Fruit fly (Drosophila melanogaster) whole organism, embryonic: ENCODE results near the gene Esyt2.

ENCODE experiments used
- C15 ChIP-seq: fragments of 200-800 bp; sonication (Bioruptor generic); IDR thresholded peaks from 3 replicates; pipeline ENCODE4 v1.3.6; 2022; ENCODE audit warnings: missing biosample characterization, missing genetic modification characterization
- CG10959 ChIP-seq: fragments of 200-800 bp; sonication (Bioruptor generic); IDR thresholded peaks from 2 replicates; pipeline ENCODE4 v1.3.6; 2022; ENCODE audit warnings: missing biosample characterization, missing genetic modification characterization
- CG11456 ChIP-seq: fragments of 200-800 bp; sonication (Bioruptor generic); IDR thresholded peaks from 3 replicates; pipeline ENCODE4 v1.3.6; 2022; ENCODE audit warnings: missing biosample characterization, missing genetic modification characterization
- CG11560 ChIP-seq: fragments of 200-800 bp; sonication (Bioruptor generic); IDR thresholded peaks from 3 replicates; pipeline ENCODE4 v1.3.6; 2022; ENCODE audit warnings: missing biosample characterization, missing genetic modification characterization
- CG12769 ChIP-seq: fragments of 200-800 bp; sonication (Bioruptor generic); optimal IDR thresholded peaks from 2 replicates; lab custom pipeline; 2019; ENCODE audit warnings: missing biosample characterization, mild to moderate bottlenecking, missing genetic modification characterization, moderate library complexity
- CG13624 ChIP-seq: fragments of 200-800 bp; sonication (Bioruptor generic); optimal IDR thresholded peaks from 2 replicates; lab custom pipeline; 2016; ENCODE audit warnings: missing biosample characterization, missing genetic modification characterization
- CG14441 ChIP-seq: fragments of 200-800 bp; sonication (Bioruptor generic); IDR thresholded peaks from 2 replicates; pipeline ENCODE4 v1.3.6; 2022; ENCODE audit warnings: missing biosample characterization, missing genetic modification characterization
- CG16863 ChIP-seq: fragments of 200-800 bp; sonication (Bioruptor generic); optimal IDR thresholded peaks from 3 replicates; lab custom pipeline; 2016; ENCODE audit warnings: missing biosample characterization, missing genetic modification characterization
- CG17186 ChIP-seq: fragments of 200-800 bp; sonication (Bioruptor generic); optimal IDR thresholded peaks from 3 replicates; lab custom pipeline; 2017; ENCODE audit warnings: missing biosample characterization, missing genetic modification reagents, missing genetic modification characterization
- CG17359 ChIP-seq: fragments of 200-800 bp; sonication (Bioruptor generic); optimal IDR thresholded peaks from 3 replicates; lab custom pipeline; 2018; ENCODE audit warnings: missing biosample characterization, mild to moderate bottlenecking, missing genetic modification characterization, moderate library complexity
- CG2120 ChIP-seq: fragments of 200-800 bp; sonication (Bioruptor generic); optimal IDR thresholded peaks from 3 replicates; lab custom pipeline; 2016; ENCODE audit warnings: missing biosample characterization, missing genetic modification characterization
- CG30020 ChIP-seq: fragments of 200-800 bp; optimal IDR thresholded peaks from 2 replicates; lab custom pipeline; 2019; ENCODE audit warnings: missing biosample characterization, mild to moderate bottlenecking, missing genetic modification characterization, moderate library complexity
- CG31388 ChIP-seq: fragments of 200-800 bp; sonication (Bioruptor generic); optimal IDR thresholded peaks from 2 replicates; lab custom pipeline; 2016; ENCODE audit warnings: missing biosample characterization, missing genetic modification characterization
- CG3407 ChIP-seq: fragments of 200-800 bp; sonication (Bioruptor generic); optimal IDR thresholded peaks from 2 replicates; lab custom pipeline; 2018; ENCODE audit warnings: missing biosample characterization, mild to moderate bottlenecking, missing genetic modification characterization
- CG42726 ChIP-seq: fragments of 200-800 bp; sonication (Bioruptor generic); IDR thresholded peaks from 2 replicates; pipeline ENCODE4 v1.3.6; 2022; ENCODE audit warnings: missing biosample characterization, missing genetic modification characterization; ENCODE audit not compliant: partially characterized antibody
- CG4854 ChIP-seq: fragments of 200-800 bp; sonication (Bioruptor generic); optimal IDR thresholded peaks from 2 replicates; lab custom pipeline; 2016; ENCODE audit warnings: missing biosample characterization, missing genetic modification characterization, inconsistent platforms
- CG7556 ChIP-seq: fragments of 200-800 bp; sonication (Bioruptor generic); optimal IDR thresholded peaks from 2 replicates; lab custom pipeline; 2017; ENCODE audit warnings: missing biosample characterization, mild to moderate bottlenecking, missing genetic modification characterization
- CG7963 ChIP-seq: fragments of 200-800 bp; sonication (Bioruptor generic); IDR thresholded peaks from 3 replicates; pipeline ENCODE4 v1.3.6; 2022; ENCODE audit warnings: missing biosample characterization, missing genetic modification characterization; ENCODE audit not compliant: partially characterized antibody
- Dek ChIP-seq: fragments of 200-800 bp; sonication (Bioruptor generic); optimal IDR thresholded peaks from 3 replicates; lab custom pipeline; 2019; ENCODE audit warnings: missing biosample characterization, mild to moderate bottlenecking, missing genetic modification characterization, moderate library complexity
- E2f1 ChIP-seq: fragments of 200-800 bp; sonication (Bioruptor generic); IDR thresholded peaks from 2 replicates; pipeline ENCODE4 v1.3.6; 2022; ENCODE audit warnings: missing biosample characterization, missing genetic modification characterization
- ERR ChIP-seq: fragments of 200-800 bp; sonication (Bioruptor generic); optimal IDR thresholded peaks from 2 replicates; lab custom pipeline; 2016; ENCODE audit warnings: missing biosample characterization, missing genetic modification characterization
- Eip74EF ChIP-seq, 2 experiments: fragments of 200-800 bp in 1 of 2; fragments of >200 bp in 1 of 2; sonication (Bioruptor generic) in 1 of 2; optimal IDR thresholded peaks; 2 replicates each; lab custom pipeline; 2017 to 2019; ENCODE audit warnings: missing biosample characterization in 2 of 2, missing genetic modification characterization in 2 of 2, mild to moderate bottlenecking in 1 of 2, moderate library complexity in 1 of 2
- Fer2 ChIP-seq: fragments of 200-800 bp; sonication (Bioruptor generic); optimal IDR thresholded peaks from 2 replicates; lab custom pipeline; 2018; ENCODE audit warnings: missing biosample characterization, mild to moderate bottlenecking, missing genetic modification characterization, moderate library complexity
- Fer3 ChIP-seq: fragments of 200-800 bp; sonication (Bioruptor generic); optimal IDR thresholded peaks from 2 replicates; lab custom pipeline; 2018; ENCODE audit warnings: missing biosample characterization, mild to moderate bottlenecking, missing genetic modification characterization, moderate library complexity
- Gsc ChIP-seq: fragments of 200-800 bp; sonication (Bioruptor generic); IDR thresholded peaks from 2 replicates; pipeline ENCODE4 v1.3.6; 2022; ENCODE audit warnings: missing biosample characterization, missing genetic modification characterization
- HHEX ChIP-seq: fragments of 200-800 bp; sonication (Bioruptor generic); optimal IDR thresholded peaks from 3 replicates; lab custom pipeline; 2017; ENCODE audit warnings: missing biosample characterization, mild to moderate bottlenecking, missing genetic modification characterization, missing genetic modification reagents
- HLH3B ChIP-seq: fragments of 200-800 bp; sonication (Bioruptor generic); IDR thresholded peaks from 2 replicates; pipeline ENCODE4 v1.3.6; 2022; ENCODE audit warnings: missing biosample characterization, missing genetic modification characterization
- HLHmδ ChIP-seq: fragments of 200-800 bp; sonication (Bioruptor generic); optimal IDR thresholded peaks from 2 replicates; lab custom pipeline; 2018; ENCODE audit warnings: missing biosample characterization, mild to moderate bottlenecking, missing genetic modification characterization, moderate library complexity
- Hr51 ChIP-seq, 2 experiments: fragments of 200-800 bp; sonication (Bioruptor generic); optimal IDR thresholded peaks; 2 replicates in 1 of 2; 3 replicates in 1 of 2; lab custom pipeline; 2016 to 2018; ENCODE audit warnings: missing biosample characterization in 2 of 2, missing genetic modification characterization in 2 of 2, mild to moderate bottlenecking in 1 of 2, moderate library complexity in 1 of 2
- Max ChIP-seq: fragments of 200-800 bp; sonication (Bioruptor generic); optimal IDR thresholded peaks from 2 replicates; lab custom pipeline; 2016; ENCODE audit warnings: missing biosample characterization, mild to moderate bottlenecking, missing genetic modification characterization
- Mes4 ChIP-seq: fragments of 200-800 bp; sonication (Bioruptor generic); optimal IDR thresholded peaks from 2 replicates; lab custom pipeline; 2016; ENCODE audit warnings: missing biosample characterization, missing genetic modification characterization
- Rx ChIP-seq: fragments of 200-800 bp; sonication (Bioruptor generic); IDR thresholded peaks from 2 replicates; pipeline ENCODE4 v1.3.6; 2022; ENCODE audit warnings: missing biosample characterization, missing genetic modification characterization
- Scr ChIP-seq: fragments of 200-800 bp; sonication (Bioruptor generic); IDR thresholded peaks from 2 replicates; pipeline ENCODE4 v1.3.6; 2022; ENCODE audit warnings: missing biosample characterization, missing genetic modification characterization; ENCODE audit not compliant: partially characterized antibody
- ap ChIP-seq: fragments of 200-800 bp; sonication (Bioruptor generic); IDR thresholded peaks from 2 replicates; pipeline ENCODE4 v1.3.6; 2022; ENCODE audit warnings: missing biosample characterization, missing genetic modification characterization
- caup ChIP-seq: fragments of 200-800 bp; sonication (Bioruptor generic); optimal IDR thresholded peaks from 3 replicates; lab custom pipeline; 2017; ENCODE audit warnings: missing biosample characterization, mild to moderate bottlenecking, missing genetic modification characterization, moderate library complexity; ENCODE audit not compliant: severe bottlenecking
- disco-r ChIP-seq: fragments of 200-800 bp; sonication (Bioruptor generic); optimal IDR thresholded peaks from 2 replicates; lab custom pipeline; 2016; ENCODE audit warnings: missing biosample characterization, missing genetic modification characterization
- dmrt11E ChIP-seq: fragments of 200-800 bp; sonication (Bioruptor generic); optimal IDR thresholded peaks from 3 replicates; lab custom pipeline; 2018; ENCODE audit warnings: missing biosample characterization, mild to moderate bottlenecking, missing genetic modification characterization, moderate library complexity
- eve ChIP-seq, 2 experiments: fragments of >200 bp; optimal IDR thresholded peaks; 2 replicates each; lab custom pipeline; 2017; ENCODE audit warnings: missing biosample characterization in 2 of 2, missing genetic modification characterization in 2 of 2
- grn ChIP-seq: fragments of 200-800 bp; sonication (Bioruptor generic); optimal IDR thresholded peaks from 3 replicates; lab custom pipeline; 2017; ENCODE audit warnings: missing biosample characterization, missing genetic modification characterization
- her ChIP-seq: fragments of 200-800 bp; sonication (Bioruptor generic); optimal IDR thresholded peaks from 2 replicates; lab custom pipeline; 2016; ENCODE audit warnings: missing biosample characterization, missing genetic modification characterization
- hth ChIP-seq: fragments of >200 bp; optimal IDR thresholded peaks from 2 replicates; lab custom pipeline; 2017; ENCODE audit warnings: inconsistent platforms
- inv ChIP-seq: fragments of 200-800 bp; sonication (Bioruptor generic); IDR thresholded peaks from 2 replicates; pipeline ENCODE4 v1.3.6; 2022; ENCODE audit warnings: missing biosample characterization, missing genetic modification characterization; ENCODE audit not compliant: partially characterized antibody
- jigr1 ChIP-seq: fragments of 200-800 bp; sonication (Bioruptor generic); IDR thresholded peaks from 3 replicates; pipeline ENCODE4 v1.3.6; 2022; ENCODE audit warnings: missing biosample characterization, missing genetic modification characterization
- lmd ChIP-seq: fragments of 200-800 bp; sonication (Bioruptor generic); IDR thresholded peaks from 2 replicates; pipeline ENCODE4 v1.3.6; 2022; ENCODE audit warnings: missing biosample characterization, missing genetic modification characterization
- luna ChIP-seq: fragments of 200-800 bp; sonication (Bioruptor generic); optimal IDR thresholded peaks from 2 replicates; lab custom pipeline; 2016; ENCODE audit warnings: missing biosample characterization, missing genetic modification characterization
- nmo ChIP-seq: fragments of 200-800 bp; sonication (Bioruptor generic); optimal IDR thresholded peaks from 2 replicates; lab custom pipeline; 2018; ENCODE audit warnings: missing biosample characterization, mild to moderate bottlenecking, missing genetic modification characterization, moderate library complexity
- pum ChIP-seq: fragments of 200-800 bp; sonication (Bioruptor generic); optimal IDR thresholded peaks from 2 replicates; lab custom pipeline; 2016; ENCODE audit warnings: missing biosample characterization, missing genetic modification characterization
- salm ChIP-seq: fragments of 200-800 bp; sonication (Bioruptor generic); optimal IDR thresholded peaks from 2 replicates; lab custom pipeline; 2018; ENCODE audit warnings: missing biosample characterization, mild to moderate bottlenecking, missing genetic modification characterization
- sim ChIP-seq: fragments of 200-800 bp; sonication (Bioruptor generic); IDR thresholded peaks from 2 replicates; pipeline ENCODE4 v1.3.6; 2022; ENCODE audit warnings: missing biosample characterization, missing genetic modification characterization
- vnd ChIP-seq: fragments of 200-800 bp; sonication (Bioruptor generic); IDR thresholded peaks from 3 replicates; pipeline ENCODE4 v1.3.6; 2022; ENCODE audit warnings: missing biosample characterization, missing genetic modification characterization; ENCODE audit not compliant: partially characterized antibody

The Esyt2 gene

dm6 chr3R:24588829-24589638 is 44.5 kb downstream of the Esyt2 start (continued):
- TF ChIP-seq grn (GFP tag; lab: Kevin White, UChicago) (no peak), Max (no peak), salm (no peak), CG17186 (GFP tag; lab: Kevin White, UChicago) (no peak), CG13624 (no peak), CG7963 (GFP tag; lab: Robert Waterston, UW) (no peak), CG30020 (tag; lab: Kevin White, UChicago) (no peak), vnd (GFP tag; lab: Robert Waterston, UW) (no peak), Eip74EF (GFP tag; optimal IDR thresholded peaks at IDR 0.05; lab: Kevin White, UChicago) (no peak), disco-r (GFP tag; lab: Kevin White, UChicago) (no peak), inv (no peak), CG11560 (tag; lab: Robert Waterston, UW) (no peak), her (GFP tag; lab: Kevin White, UChicago) (no peak), Dek (tag; lab: Kevin White, UChicago) (peak; percentile 10), CG7556 (no peak), CG16863 (GFP tag; lab: Kevin White, UChicago) (no peak), pum (GFP tag; lab: Kevin White, UChicago) (no peak), Hr51 (GFP tag; optimal IDR thresholded peaks at IDR 0.05; lab: Kevin White, UChicago) (no peak), Mes4 (no peak), dmrt11E (tag; lab: Kevin White, UChicago) (no peak), CG14441 (GFP tag; lab: Robert Waterston, UW) (no peak), Fer3 (tag; lab: Kevin White, UChicago) (no peak), eve (GFP tag; optimal IDR thresholded peaks at IDR 0.05; lab: Kevin White, UChicago) (no peak), HLH3B (no peak), HLHmδ (GFP tag; lab: Kevin White, UChicago) (peak; percentile 35), CG3407 (GFP tag; lab: Kevin White, UChicago) (no peak), jigr1 (no peak), CG12769 (tag; lab: Kevin White, UChicago) (peak; percentile 22), C15 (no peak), CG17359 (tag; lab: Kevin White, UChicago) (peak; percentile 22), E2f1 (GFP tag; lab: Robert Waterston, UW) (no peak), CG10959 (GFP tag; lab: Robert Waterston, UW) (no peak), lmd (no peak), sim (GFP tag; lab: Robert Waterston, UW) (no peak), ERR (no peak), nmo (no peak), Gsc (GFP tag; lab: Robert Waterston, UW) (no peak), hth (lab: Kevin White, UChicago) (no peak), luna (GFP tag; lab: Kevin White, UChicago) (no peak), ap (GFP tag; lab: Robert Waterston, UW) (no peak), CG4854 (GFP tag; lab: Kevin White, UChicago) (no peak), Fer2 (tag; lab: Kevin White, UChicago) (no peak), HHEX (GFP tag; lab: Kevin White, UChicago) (no peak), CG2120 (GFP tag; lab: Kevin White, UChicago) (no peak), CG42726 (GFP tag; lab: Robert Waterston, UW) (no peak), caup (no peak), CG31388 (no peak), Scr (GFP tag; lab: Robert Waterston, UW) (no peak), Rx (GFP tag; lab: Robert Waterston, UW) (no peak), CG11456 (GFP tag; lab: Robert Waterston, UW) (no peak)
